Worm (Caenorhabditis elegans) whole organism, L2 larva: ENCODE measurements around the gene qua-1.

Experiments
- C34F6.9 ChIP-seq: fragments of 150-350 bp; optimal IDR thresholded peaks from 2 replicates; lab custom pipeline; 2014; ENCODE audit warnings: missing biosample characterization, missing genetic modification characterization
- R02D3.7 ChIP-seq: fragments of 150-350 bp; optimal IDR thresholded peaks from 2 replicates; lab custom pipeline; 2014; ENCODE audit warnings: missing biosample characterization, missing genetic modification characterization
- Y55F3AM.14 ChIP-seq: fragments of 200-800 bp; sonication (Bioruptor generic); optimal IDR thresholded peaks from 2 replicates; lab custom pipeline; 2018; ENCODE audit warnings: mild to moderate bottlenecking, missing genetic modification characterization, missing compliant biosample characterization
- alr-1 ChIP-seq: fragments of 150-350 bp; optimal IDR thresholded peaks from 2 replicates; lab custom pipeline; 2014; ENCODE audit warnings: missing biosample characterization, missing genetic modification characterization
- aly-2 ChIP-seq: fragments of 150-350 bp; optimal IDR thresholded peaks from 2 replicates; lab custom pipeline; 2014; ENCODE audit warnings: missing biosample characterization, missing genetic modification characterization
- blmp-1 ChIP-seq: sonication (generic microtip); optimal IDR thresholded peaks from 2 replicates; lab custom pipeline; 2017; ENCODE audit warnings: missing genetic modification characterization, mild to moderate bottlenecking, missing compliant biosample characterization, antibody characterized with exemption, moderate library complexity; ENCODE audit not compliant: insufficient read depth
- crh-2 ChIP-seq: sonication (generic microtip); optimal IDR thresholded peaks from 2 replicates; lab custom pipeline; 2017; ENCODE audit warnings: missing biosample characterization, missing genetic modification characterization
- dmd-4 ChIP-seq: sonication (generic microtip); optimal IDR thresholded peaks from 2 replicates; lab custom pipeline; 2017; ENCODE audit warnings: missing biosample characterization, missing genetic modification characterization
- egl-27 ChIP-seq: sonication (generic microtip); optimal IDR thresholded peaks from 3 replicates; lab custom pipeline; 2017; ENCODE audit warnings: missing biosample characterization, missing genetic modification reagents, missing genetic modification characterization
- elt-1 ChIP-seq: fragments of 150-350 bp; optimal IDR thresholded peaks from 2 replicates; lab custom pipeline; 2014; ENCODE audit warnings: missing biosample characterization, missing genetic modification characterization
- elt-3 ChIP-seq: sonication (generic microtip); optimal IDR thresholded peaks from 2 replicates; lab custom pipeline; 2017; ENCODE audit warnings: missing biosample characterization, missing genetic modification characterization
- gmeb-1 ChIP-seq: fragments of 150-350 bp; optimal IDR thresholded peaks from 2 replicates; lab custom pipeline; 2014; ENCODE audit warnings: missing biosample characterization, missing genetic modification characterization
- lin-11 ChIP-seq: fragments of 150-350 bp; sonication (generic microtip); optimal IDR thresholded peaks from 2 replicates; lab custom pipeline; 2014; ENCODE audit warnings: missing biosample characterization, missing genetic modification characterization, inconsistent platforms, mixed read lengths
- lin-13 ChIP-seq: fragments of 150-350 bp; optimal IDR thresholded peaks from 2 replicates; lab custom pipeline; 2014; ENCODE audit warnings: missing biosample characterization, missing genetic modification reagents, missing genetic modification characterization
- lin-39 ChIP-seq: fragments of 150-350 bp; optimal IDR thresholded peaks from 2 replicates; lab custom pipeline; 2014; ENCODE audit warnings: missing biosample characterization, missing genetic modification reagents, missing genetic modification characterization
- lsy-2 ChIP-seq, 2 experiments: fragments of 150-350 bp in 1 of 2; sonication (generic microtip) in 1 of 2; optimal IDR thresholded peaks; 2 replicates each; lab custom pipeline; 2014 to 2017; ENCODE audit warnings: missing biosample characterization in 2 of 2, missing genetic modification characterization in 2 of 2
- mab-5 ChIP-seq: fragments of 150-350 bp; optimal IDR thresholded peaks from 2 replicates; lab custom pipeline; 2014; ENCODE audit warnings: missing biosample characterization, missing genetic modification characterization
- mbf-1 ChIP-seq: sonication (generic microtip); optimal IDR thresholded peaks from 2 replicates; lab custom pipeline; 2017; ENCODE audit warnings: missing biosample characterization, missing genetic modification characterization
- nhr-12 ChIP-seq: fragments of 150-350 bp; optimal IDR thresholded peaks from 2 replicates; lab custom pipeline; 2014; ENCODE audit warnings: missing biosample characterization, missing genetic modification characterization
- nhr-129 ChIP-seq: fragments of 150-350 bp; optimal IDR thresholded peaks from 2 replicates; lab custom pipeline; 2014; ENCODE audit warnings: missing biosample characterization, missing genetic modification characterization
- nhr-21 ChIP-seq: fragments of 150-350 bp; optimal IDR thresholded peaks from 2 replicates; lab custom pipeline; 2014; ENCODE audit warnings: missing biosample characterization, missing genetic modification characterization
- nhr-23 ChIP-seq: fragments of 150-350 bp; optimal IDR thresholded peaks from 2 replicates; lab custom pipeline; 2014; ENCODE audit warnings: missing biosample characterization, missing genetic modification reagents, missing genetic modification characterization
- nhr-237 ChIP-seq: fragments of 150-350 bp; optimal IDR thresholded peaks from 2 replicates; lab custom pipeline; 2014; ENCODE audit warnings: missing biosample characterization, missing genetic modification characterization
- nhr-25 ChIP-seq: fragments of 150-350 bp; sonication (generic microtip); optimal IDR thresholded peaks from 3 replicates; lab custom pipeline; 2014; ENCODE audit warnings: missing biosample characterization, missing genetic modification characterization
- nhr-77 ChIP-seq: fragments of 150-350 bp; optimal IDR thresholded peaks from 2 replicates; lab custom pipeline; 2014; ENCODE audit warnings: missing biosample characterization, missing genetic modification characterization
- sem-4 ChIP-seq: fragments of 150-350 bp; optimal IDR thresholded peaks from 2 replicates; lab custom pipeline; 2014; ENCODE audit warnings: missing biosample characterization, missing genetic modification reagents, missing genetic modification characterization
- skn-1 ChIP-seq: sonication (generic microtip); optimal IDR thresholded peaks from 2 replicates; lab custom pipeline; 2017; ENCODE audit warnings: missing biosample characterization, missing genetic modification characterization
- sma-3 ChIP-seq: sonication (generic microtip); optimal IDR thresholded peaks from 2 replicates; lab custom pipeline; 2016; ENCODE audit warnings: missing genetic modification reagents, missing genetic modification characterization, missing compliant biosample characterization
- snpc-4 ChIP-seq: fragments of 150-350 bp; optimal IDR thresholded peaks from 2 replicates; lab custom pipeline; 2014; ENCODE audit warnings: missing biosample characterization, missing genetic modification characterization
- unc-39 ChIP-seq: fragments of 150-350 bp; optimal IDR thresholded peaks from 2 replicates; lab custom pipeline; 2014; ENCODE audit warnings: missing biosample characterization, missing genetic modification characterization
- ztf-11 ChIP-seq: sonication (generic microtip); optimal IDR thresholded peaks from 2 replicates; lab custom pipeline; 2017; ENCODE audit warnings: missing biosample characterization, missing genetic modification characterization
- ztf-4 ChIP-seq: fragments of 150-350 bp; optimal IDR thresholded peaks from 2 replicates; lab custom pipeline; 2014; ENCODE audit warnings: missing biosample characterization, missing genetic modification characterization

qua-1 gene

DNA sequence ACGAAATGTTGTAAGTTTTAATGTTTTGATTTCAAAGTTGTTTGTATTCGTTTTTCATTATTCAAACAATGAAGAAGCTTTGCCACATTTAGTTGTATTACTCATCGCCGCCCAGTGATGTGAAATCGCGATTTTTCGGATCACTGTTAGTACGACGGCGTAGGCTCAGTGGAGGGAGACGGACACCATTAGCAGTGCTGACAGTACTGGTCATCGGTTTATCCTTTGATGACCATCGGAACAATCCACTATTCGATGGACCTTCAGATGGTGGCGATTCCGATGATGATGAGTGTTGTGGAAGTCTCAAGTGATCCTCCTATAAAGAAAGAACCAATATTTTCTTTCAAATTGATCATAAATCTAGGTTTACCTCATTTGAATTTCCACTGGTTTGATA, 11.1 kb upstream of the qua-1 start:
- TF ChIP-seq skn-1 (tag; lab: Kevin White, UChicago), result no peak
- TF ChIP-seq snpc-4, result no peak
- no peak for TF ChIP-seq lin-11 (tag; lab: Kevin White, UChicago)
- no peak for TF ChIP-seq Y55F3AM.14
- no peak for TF ChIP-seq alr-1

DNA sequence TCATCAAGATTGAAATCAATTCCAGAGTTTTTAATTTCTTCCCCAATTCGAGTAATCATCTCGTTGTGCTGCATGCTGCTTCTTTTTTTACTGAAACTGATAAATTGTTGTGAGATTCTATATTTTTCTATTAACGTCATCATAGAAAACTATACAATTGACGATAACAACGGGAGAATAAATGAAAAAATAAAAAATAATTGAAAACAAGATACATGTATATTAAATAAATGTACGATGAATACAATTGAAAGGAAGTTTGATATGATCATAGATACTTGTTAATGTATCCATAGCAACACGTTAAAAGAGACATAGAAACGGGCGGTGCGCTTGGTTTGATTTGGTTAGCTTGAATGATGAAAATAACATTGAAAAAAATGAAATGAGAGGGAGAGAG, 8.1 kb upstream of the qua-1 start, which contains the start of gene T05C12.8:
Gene T05C12.8 (minus strand): TSS at position 101 of the 400 bp plus-strand sequence.
- TF ChIP-seq aly-2, result no peak
- TF ChIP-seq sem-4 (tag; lab: Kevin White, UChicago), result no peak
- no peak for TF ChIP-seq unc-39 (tag; lab: Kevin White, UChicago)
- no peak for TF ChIP-seq lin-11 (tag; lab: Kevin White, UChicago)
- TF ChIP-seq nhr-129, result no peak
- no peak for TF ChIP-seq mab-5 (tag; lab: Kevin White, UChicago)
- no peak for TF ChIP-seq lin-39 (tag; lab: Kevin White, UChicago)
- TF ChIP-seq nhr-12, result no peak
- no peak for TF ChIP-seq dmd-4 (tag; lab: Kevin White, UChicago)
- no peak for TF ChIP-seq skn-1 (tag; lab: Kevin White, UChicago)
- no peak for TF ChIP-seq snpc-4

DNA sequence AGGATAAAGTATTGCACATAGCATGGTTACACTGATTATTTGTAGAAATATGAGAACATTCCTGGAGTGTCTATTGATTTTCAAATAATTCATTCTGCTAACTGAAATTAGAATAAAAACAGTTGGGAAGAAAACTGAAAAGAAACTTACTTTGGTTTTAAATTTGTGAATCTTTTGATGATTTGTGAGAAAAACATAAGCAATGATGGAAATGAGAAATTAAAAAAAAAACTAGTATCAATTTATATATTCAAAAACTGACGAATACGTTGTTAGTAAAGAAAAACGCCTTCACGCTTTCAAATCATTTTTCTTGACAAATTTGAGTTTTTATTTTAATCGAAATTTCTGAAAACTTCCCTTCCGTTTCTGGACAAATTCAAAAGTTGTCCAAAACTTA, 5.5 kb upstream of the qua-1 start, which contains the start of gene T05C12.9:
Gene T05C12.9 (minus strand): TSS at position 101 of the 400 bp plus-strand sequence.
- no peak for TF ChIP-seq crh-2
- no peak for TF ChIP-seq mab-5 (tag; lab: Kevin White, UChicago)
- no peak for TF ChIP-seq dmd-4 (tag; lab: Kevin White, UChicago)
- TF ChIP-seq mbf-1 (tag; lab: Kevin White, UChicago), result no peak
- no peak for TF ChIP-seq nhr-12
- no peak for TF ChIP-seq lin-13 (GFP tag; lab: Kevin White, UChicago)
- no peak for TF ChIP-seq nhr-25 (tag; lab: Kevin White, UChicago)
- TF ChIP-seq nhr-77 (tag; lab: Kevin White, UChicago), result no peak
- TF ChIP-seq sem-4 (tag; lab: Kevin White, UChicago), result no peak
- no peak for TF ChIP-seq elt-3 (tag; lab: Kevin White, UChicago)
- no peak for TF ChIP-seq nhr-23 (tag; lab: Kevin White, UChicago)
- TF ChIP-seq nhr-237 (tag; lab: Kevin White, UChicago), result no peak

DNA sequence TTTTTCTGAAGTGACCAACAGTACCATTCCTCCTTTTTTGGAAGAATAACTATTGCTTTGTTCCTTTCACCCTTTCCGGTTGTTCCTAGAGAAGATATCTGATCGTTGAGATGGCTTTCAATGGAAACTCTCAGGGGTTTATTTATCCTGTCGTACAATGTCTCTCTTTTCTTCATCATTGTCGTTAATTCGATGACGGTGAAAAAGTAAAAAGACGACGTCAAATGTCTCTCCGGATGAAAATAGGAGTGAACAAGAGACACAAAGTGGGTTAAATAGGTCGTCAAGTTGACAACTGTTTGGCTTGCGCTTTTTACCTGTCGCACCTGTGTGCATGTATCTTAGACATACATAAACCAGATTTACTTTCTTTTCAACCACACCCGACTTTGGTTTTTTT, 4.7 kb upstream of the qua-1 start:
- TF ChIP-seq nhr-21 (tag; lab: Kevin White, UChicago) (no peak), nhr-129 (no peak), sma-3 (GFP tag; lab: Kevin White, UChicago) (no peak), gmeb-1 (tag; lab: Kevin White, UChicago) (no peak), mab-5 (tag; lab: Kevin White, UChicago) (no peak), C34F6.9 (tag; lab: Kevin White, UChicago) (no peak), egl-27 (tag; lab: Kevin White, UChicago) (no peak), skn-1 (tag; lab: Kevin White, UChicago) (no peak), nhr-12 (no peak), elt-3 (tag; lab: Kevin White, UChicago) (no peak), nhr-77 (tag; lab: Kevin White, UChicago) (no peak)

DNA sequence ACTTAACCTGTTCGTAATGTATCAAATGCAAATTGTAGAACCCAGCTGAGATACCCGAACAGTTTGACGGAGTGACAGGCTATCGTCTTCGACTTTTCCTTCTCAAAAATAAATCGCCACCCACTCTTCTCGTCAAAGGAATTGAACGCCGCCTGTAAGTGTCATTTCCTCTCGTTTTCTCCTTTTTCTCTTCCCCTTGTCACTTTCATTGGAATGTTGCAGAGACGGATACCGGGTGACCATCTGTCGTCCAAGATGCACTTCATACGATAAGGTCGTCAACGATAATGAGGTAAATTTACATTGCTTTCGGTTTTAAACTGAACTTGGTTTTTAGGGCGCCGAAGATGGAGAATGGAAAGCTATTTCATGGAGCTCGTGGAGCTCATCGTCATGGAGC, 1.2 kb downstream of the qua-1 start:
- TF ChIP-seq sem-4 (tag; lab: Kevin White, UChicago) (no peak), blmp-1 (peak; percentile 88)

DNA sequence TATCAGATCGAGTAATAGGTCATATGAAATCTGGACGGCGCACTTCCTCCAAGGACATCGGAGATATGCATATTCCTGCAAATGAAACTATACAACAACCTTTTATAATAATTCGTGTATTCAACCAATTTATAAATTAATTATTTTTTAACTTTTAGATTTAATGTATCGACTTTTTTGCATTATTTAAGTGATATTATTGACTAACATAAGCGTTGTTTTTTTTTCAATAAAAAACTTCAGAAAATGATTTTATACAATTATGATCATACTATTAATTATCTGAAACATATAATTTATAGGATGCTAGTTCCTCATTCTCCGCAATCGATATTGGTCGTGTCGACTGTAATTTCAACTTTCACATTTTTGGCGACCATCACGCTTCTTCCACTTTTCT, 5.4 kb downstream of the qua-1 start, which contains the start of gene col-76:
Gene col-76 (plus strand): TSS at position 301 of the 400 bp plus-strand sequence.
- TF ChIP-seq sem-4 (tag; lab: Kevin White, UChicago) (no peak), elt-3 (tag; lab: Kevin White, UChicago) (no peak), dmd-4 (tag; lab: Kevin White, UChicago) (no peak), nhr-237 (tag; lab: Kevin White, UChicago) (no peak), ztf-4 (tag; lab: Kevin White, UChicago) (no peak), nhr-23 (tag; lab: Kevin White, UChicago) (no peak), lsy-2 (tag; optimal IDR thresholded peaks at IDR 0.05; lab: Kevin White, UChicago) (no peak), ztf-11 (tag; lab: Kevin White, UChicago) (no peak), elt-1 (tag; lab: Kevin White, UChicago) (no peak), R02D3.7 (tag; lab: Kevin White, UChicago) (no peak)
- TF ChIP-seq, all 48 proteins: peak for 0
